Fruit fly (Drosophila melanogaster): ENCODE results near the gene CG1907.

DNA sequence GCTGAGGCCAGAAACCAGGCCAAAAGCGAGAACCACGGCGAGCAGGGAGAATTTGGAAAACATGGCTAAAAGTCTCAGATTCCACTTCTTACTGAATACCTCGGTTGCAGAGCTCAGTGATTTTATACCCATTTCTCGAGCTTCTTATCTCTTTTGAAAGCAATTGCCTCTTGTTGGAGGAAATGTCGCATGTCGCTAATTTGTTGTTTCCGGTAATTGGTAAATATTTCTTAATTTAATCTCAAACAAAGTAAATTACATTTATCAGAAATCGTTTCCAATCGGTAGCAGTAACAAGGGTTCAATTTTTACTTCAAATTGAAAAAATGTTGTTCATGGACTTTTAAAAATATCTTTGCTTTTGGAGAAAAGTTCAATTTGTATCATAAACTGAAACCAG is 30.9 kb upstream of the CG1907 start, which contains the start of gene CG7567:
- TF ChIP-seq woc (GFP tag; optimal IDR thresholded peaks at IDR 0.05) (no peak), h (GFP tag; optimal IDR thresholded peaks at IDR 0.05) (no peak), lola (GFP tag; optimal IDR thresholded peaks at IDR 0.05) (no peak), Myc (optimal IDR thresholded peaks at IDR 0.05) (no peak), GATAd (GFP tag; optimal IDR thresholded peaks at IDR 0.05) (no peak), OdsH (GFP tag; optimal IDR thresholded peaks at IDR 0.05) (no peak), pan (optimal IDR thresholded peaks at IDR 0.05) (no peak), Mio (GFP tag; optimal IDR thresholded peaks at IDR 0.05) (no peak), dl (GFP tag; optimal IDR thresholded peaks at IDR 0.05; ENCODE audit: insufficient read depth in 1 of 2, partially characterized antibody in 2 of 2) (no peak), N (GFP tag; optimal IDR thresholded peaks at IDR 0.05) (no peak), sage (GFP tag; optimal IDR thresholded peaks at IDR 0.05) (no peak), dmrt93B (GFP tag; optimal IDR thresholded peaks at IDR 0.05) (no peak)
